Fruit fly (Drosophila melanogaster): ENCODE measurements around the gene CASK.

The CASK gene

dm6 chr3R:21856873-21857243, 34.4 kb upstream of the CASK start (continued):
- TF ChIP-seq CG14014 (GFP tag; IDR thresholded peaks at IDR 0.05) (0 out of 2 replicates have a peak, but pooled peaks have one; percentile 26), fd96Cb (tag; optimal IDR thresholded peaks at IDR 0.05) (peak; percentile 13), HmgD (GFP tag; optimal IDR thresholded peaks at IDR 0.05) (no peak), odd (GFP tag; optimal IDR thresholded peaks at IDR 0.05) (peak; percentile 11), insv (GFP tag; optimal IDR thresholded peaks at IDR 0.05) (no peak), HHEX (GFP tag; optimal IDR thresholded peaks at IDR 0.05) (peak; percentile 12), lab (GFP tag; optimal IDR thresholded peaks at IDR 0.05) (peak; percentile 32), CG11723 (GFP tag; optimal IDR thresholded peaks at IDR 0.05) (no peak), TFAM (GFP tag; optimal IDR thresholded peaks at IDR 0.05) (no peak), Meics (GFP tag; optimal IDR thresholded peaks at IDR 0.05) (peak; percentile 5), bab2 (GFP tag; optimal IDR thresholded peaks at IDR 0.05) (peak; percentile 14)

dm6 chr3R:21856098-21856872, 33.8 kb upstream of the CASK start, which contains the start of gene glec:
glec (minus strand) TSS chr3R:21856266.
- TF ChIP-seq CG2116 (GFP tag; optimal IDR thresholded peaks at IDR 0.05) (no peak), pita (GFP tag; optimal IDR thresholded peaks at IDR 0.05) (no peak), dati (GFP tag; IDR thresholded peaks at IDR 0.05) (no peak), exex (tag; optimal IDR thresholded peaks at IDR 0.05) (peak; percentile 2), org-1 (GFP tag; optimal IDR thresholded peaks at IDR 0.05) (no peak), Atf6 (GFP tag; IDR thresholded peaks at IDR 0.05) (peak; percentile 16; the same call in 1 of the 2 replicates), ab (GFP tag; optimal IDR thresholded peaks at IDR 0.05) (no peak), CG2875 (GFP tag; optimal IDR thresholded peaks at IDR 0.05) (peak; percentile 48), Elba2 (GFP tag; optimal IDR thresholded peaks at IDR 0.05) (no peak), CG11504 (tag; optimal IDR thresholded peaks at IDR 0.05) (peak; percentile 11), CG9727 (GFP tag; optimal IDR thresholded peaks at IDR 0.05) (peak; percentile 1), ac (GFP tag; optimal IDR thresholded peaks at IDR 0.05) (no peak), CG10462 (GFP tag; optimal IDR thresholded peaks at IDR 0.05) (no peak), unc-4 (GFP tag; IDR thresholded peaks at IDR 0.05; ENCODE audit: partially characterized antibody) (peak; percentile 46), CG4404 (GFP tag; IDR thresholded peaks at IDR 0.05) (no peak), pb (GFP tag; optimal IDR thresholded peaks at IDR 0.05) (peak; percentile 36), CG1792 (GFP tag; optimal IDR thresholded peaks at IDR 0.05) (peak; percentile 7), D19A (tag; optimal IDR thresholded peaks at IDR 0.05) (peak; percentile 23), run (tag; optimal IDR thresholded peaks at IDR 0.05) (no peak), Xrp1 (GFP tag; IDR thresholded peaks at IDR 0.05) (peak; percentile 50; the same call in 1 of the 2 replicates), cwo (GFP tag; optimal IDR thresholded peaks at IDR 0.05) (no peak), CG7839 (tag; optimal IDR thresholded peaks at IDR 0.05) (peak; percentile 32), CG15479 (GFP tag; optimal IDR thresholded peaks at IDR 0.05) (no peak), CG17186 (GFP tag; optimal IDR thresholded peaks at IDR 0.05) (no peak), Blimp-1 (GFP tag; optimal IDR thresholded peaks at IDR 0.05) (peak; percentile 99), Hand (GFP tag; optimal IDR thresholded peaks at IDR 0.05) (no peak), amos (GFP tag; IDR thresholded peaks at IDR 0.05; ENCODE audit: partially characterized antibody) (peak; percentile 49; the same call in 1 of the 2 replicates), CG8944 (GFP tag; optimal IDR thresholded peaks at IDR 0.05) (peak; percentile 10), CG7786 (GFP tag; optimal IDR thresholded peaks at IDR 0.05) (no peak), ind (GFP tag; optimal IDR thresholded peaks at IDR 0.05) (no peak), NK7.1 (GFP tag; optimal IDR thresholded peaks at IDR 0.05) (no peak), CG12299 (tag; optimal IDR thresholded peaks at IDR 0.05) (peak; percentile 1), Doc3 (GFP tag; IDR thresholded peaks at IDR 0.05; ENCODE audit: partially characterized antibody) (0 out of 3 replicates have a peak, but pooled peaks have one; percentile 24), grn (GFP tag; optimal IDR thresholded peaks at IDR 0.05) (peak; percentile 7), CG4707 (GFP tag; optimal IDR thresholded peaks at IDR 0.05) (no peak), stwl (tag; optimal IDR thresholded peaks at IDR 0.05) (peak; percentile 70), seq (GFP tag; IDR thresholded peaks at IDR 0.05) (peak; percentile 50; the same call in 1 of the 2 replicates)
